Worm (Caenorhabditis elegans): ENCODE data around the gene M70.3.
"Not testable (repeated sequence)": the region's sequence is repeated elsewhere in the genome, so short reads cannot be mapped to it uniquely, and the experiment has no call there.

DNA sequence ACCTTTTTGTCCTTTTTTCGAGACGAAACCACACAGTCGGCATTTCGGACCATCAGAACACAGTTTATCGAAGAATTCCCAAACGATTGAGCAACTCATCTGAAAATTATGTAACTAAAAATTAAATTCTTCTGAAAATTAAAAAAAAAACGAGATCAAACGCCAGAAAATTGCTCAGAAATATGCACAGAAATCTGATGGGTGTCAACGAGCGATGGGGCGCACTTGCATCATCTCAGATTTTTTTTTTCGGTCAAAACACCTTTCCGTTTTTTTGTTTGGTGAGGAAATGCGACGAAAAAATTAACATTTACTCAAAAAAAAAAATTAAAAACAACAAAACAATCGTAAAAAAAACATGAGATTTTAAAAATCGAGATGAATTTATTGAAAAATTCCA lies 25.5 kb downstream of the M70.3 start, which contains the start of gene T04C4.3:
- TF ChIP-seq W03F9.2, him-1 (tag; optimal IDR thresholded peaks at IDR 0.05): not testable (repeated sequence)

Measured in whole organism, L4/young adult.